Worm (Caenorhabditis elegans): Measurements from ENCODE around the gene Y57G11C.3.
"Not testable (repeated sequence)": the region's sequence is repeated elsewhere in the genome, so short reads cannot be mapped to it uniquely, and the experiment has no call there.

The Y57G11C.3 gene

DNA sequence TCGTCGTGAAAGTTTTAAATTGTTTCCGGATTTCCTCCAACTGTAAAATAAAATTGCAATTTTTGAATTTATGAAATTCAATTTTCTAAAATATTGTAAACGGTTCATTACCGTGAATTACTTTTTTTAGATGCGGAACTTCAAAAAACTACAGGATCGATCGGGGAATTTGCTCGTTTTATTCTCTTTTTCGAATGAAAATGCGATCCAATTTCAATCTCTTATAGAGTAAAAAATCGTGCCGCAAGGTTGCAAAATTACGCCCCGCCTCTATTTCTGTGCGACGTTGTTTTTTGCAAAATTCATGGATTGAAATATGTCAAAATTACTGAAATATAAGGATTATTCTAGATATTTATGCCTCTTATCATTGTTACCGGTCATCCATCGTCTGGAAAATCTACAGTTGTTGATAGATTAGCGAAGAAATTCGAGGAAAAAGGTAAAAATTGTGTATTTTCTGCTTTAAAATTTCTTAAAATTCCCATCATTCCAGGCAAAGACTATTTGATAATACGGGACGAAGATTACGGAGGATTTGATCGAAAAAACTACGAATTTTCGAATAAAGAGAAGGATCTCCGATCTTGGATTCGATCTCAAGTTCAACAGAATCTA, 1.3 kb downstream of the Y57G11C.3 start, which contains the start of gene Y57G11C.43:
Gene Y57G11C.43, plus strand, starts transcription at position 224 of the 618 bp plus-strand sequence.
- TF ChIP-seq nhr-6 (tag; optimal IDR thresholded peaks at IDR 0.05) (no peak), nhr-21 (tag; optimal IDR thresholded peaks at IDR 0.05) (no peak), nhr-129 (tag; optimal IDR thresholded peaks at IDR 0.05) (no peak), unc-62 (GFP tag; optimal IDR thresholded peaks at IDR 0.05) (no peak), ZK546.5 (tag; optimal IDR thresholded peaks at IDR 0.05) (no peak), lin-11 (tag; optimal IDR thresholded peaks at IDR 0.05) (no peak), crh-2 (tag; optimal IDR thresholded peaks at IDR 0.05) (no peak), lin-39 (tag; optimal IDR thresholded peaks at IDR 0.05) (no peak), Y55F3AM.14 (GFP tag; optimal IDR thresholded peaks at IDR 0.05) (no peak), elt-3 (tag; optimal IDR thresholded peaks at IDR 0.05) (no peak), sma-3 (GFP tag; optimal IDR thresholded peaks at IDR 0.05) (no peak)

- TF ChIP-seq lin-13 (GFP tag; optimal IDR thresholded peaks at IDR 0.05), result no peak
- no peak for TF ChIP-seq nhr-11 (tag; optimal IDR thresholded peaks at IDR 0.05)
- TF ChIP-seq aly-2 (tag; optimal IDR thresholded peaks at IDR 0.05), result no peak
- TF ChIP-seq sem-4 (tag; optimal IDR thresholded peaks at IDR 0.05), result no peak
- TF ChIP-seq skn-1 (tag; optimal IDR thresholded peaks at IDR 0.05), result no peak
- no peak for TF ChIP-seq elt-1 (tag; optimal IDR thresholded peaks at IDR 0.05)
- TF ChIP-seq nhr-21 (tag; optimal IDR thresholded peaks at IDR 0.05), result no peak
- no peak for TF ChIP-seq unc-62 (GFP tag; optimal IDR thresholded peaks at IDR 0.05)
- no peak for TF ChIP-seq C34F6.9 (tag; optimal IDR thresholded peaks at IDR 0.05)
Measured at ce11 chrIV:14770663-14771062, 2.7 kb downstream of the Y57G11C.3 start.

- TF ChIP-seq nhr-6 (tag; optimal IDR thresholded peaks at IDR 0.05) (no peak), gmeb-1 (tag; optimal IDR thresholded peaks at IDR 0.05) (no peak), crh-2 (tag; optimal IDR thresholded peaks at IDR 0.05) (no peak), elt-1 (tag; optimal IDR thresholded peaks at IDR 0.05) (no peak), nhr-237 (tag; optimal IDR thresholded peaks at IDR 0.05) (no peak)
Measured at ce11 chrIV:14771325-14771724, 3.3 kb downstream of the Y57G11C.3 start, which contains the start of gene degl-1. Gene degl-1, minus strand, starts transcription at chrIV:14771425.

- TF ChIP-seq dmd-4 (tag; optimal IDR thresholded peaks at IDR 0.05), result no peak
- no peak for TF ChIP-seq ceh-16 (tag; optimal IDR thresholded peaks at IDR 0.05)
- TF ChIP-seq alr-1 (tag; optimal IDR thresholded peaks at IDR 0.05), result no peak
- TF ChIP-seq ceh-82 (tag; optimal IDR thresholded peaks at IDR 0.05), result no peak
- TF ChIP-seq gmeb-1 (tag; optimal IDR thresholded peaks at IDR 0.05), result no peak
- no peak for TF ChIP-seq nhr-23 (tag; optimal IDR thresholded peaks at IDR 0.05)
Measured at ce11 chrIV:14773280-14774071, 5.5 kb downstream of the Y57G11C.3 start, which contains the start of gene Y57G11C.36. Gene Y57G11C.36, minus strand, starts transcription at chrIV:14773781.

- not testable (repeated sequence) for TF ChIP-seq zag-1 (tag; optimal IDR thresholded peaks at IDR 0.05); ama-1 (optimal IDR thresholded peaks at IDR 0.05); skn-1 (tag; optimal IDR thresholded peaks at IDR 0.05)
Measured at ce11 chrIV:14774454-14774853, 6.5 kb downstream of the Y57G11C.3 start, which contains the start of gene Y57G11C.51. Gene Y57G11C.51, minus strand, starts transcription at chrIV:14774554.

DNA sequence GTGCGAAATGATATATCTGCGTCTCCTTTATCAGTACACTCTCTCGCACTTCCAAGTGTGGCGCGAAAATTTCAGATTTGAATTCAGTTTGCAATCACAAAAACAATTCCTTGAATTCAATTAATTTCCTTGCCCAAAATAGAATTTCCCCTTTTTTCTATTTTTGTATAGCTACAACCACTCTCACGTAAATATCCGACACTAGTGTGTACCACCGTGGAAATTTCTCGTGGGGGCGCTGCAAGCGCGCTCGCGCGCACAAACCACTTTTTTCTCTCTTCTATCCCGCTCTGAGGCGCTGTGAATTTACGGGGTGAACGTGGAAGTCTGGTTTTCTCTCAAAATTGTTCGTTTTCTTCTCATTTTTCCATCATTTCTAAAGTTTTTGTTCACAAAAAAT, 13.5 kb downstream of the Y57G11C.3 start, which contains the start of gene Y57G11C.8:
Gene Y57G11C.8, plus strand, starts transcription at position 301 of the 400 bp plus-strand sequence.
- TF ChIP-seq sem-4 (tag; optimal IDR thresholded peaks at IDR 0.05), result no peak
- TF ChIP-seq ama-1 (optimal IDR thresholded peaks at IDR 0.05), result no peak
- TF ChIP-seq snpc-4 (tag; optimal IDR thresholded peaks at IDR 0.05), result no peak
- no peak for TF ChIP-seq lin-11 (tag; optimal IDR thresholded peaks at IDR 0.05)
- no peak for TF ChIP-seq zag-1 (tag; optimal IDR thresholded peaks at IDR 0.05)
- TF ChIP-seq nhr-23 (tag; optimal IDR thresholded peaks at IDR 0.05), result no peak
- TF ChIP-seq lsy-2 (tag; optimal IDR thresholded peaks at IDR 0.05), result no peak
- no peak for TF ChIP-seq nhr-129 (tag; optimal IDR thresholded peaks at IDR 0.05)
- TF ChIP-seq R02D3.7 (tag; optimal IDR thresholded peaks at IDR 0.05), result no peak
- TF ChIP-seq gmeb-1 (tag; optimal IDR thresholded peaks at IDR 0.05), result no peak
- TF ChIP-seq Y55F3AM.14 (GFP tag; optimal IDR thresholded peaks at IDR 0.05), result no peak
- no peak for TF ChIP-seq nhr-237 (tag; optimal IDR thresholded peaks at IDR 0.05)

Measured in whole organism, L2 larva.